Worm (Caenorhabditis elegans) whole organism, midembryonic: Measurements from ENCODE around the gene tag-10.

Experiments used
- T22C8.4 ChIP-seq: fragments of 200-800 bp; sonication (Bioruptor generic); IDR thresholded peaks from 2 replicates; pipeline ENCODE4 v1.3.6; 2022; ENCODE audit warnings: missing genetic modification characterization, missing compliant biosample characterization
- flt-1 ChIP-seq: fragments of 200-800 bp; sonication (Bioruptor generic); IDR thresholded peaks from 2 replicates; pipeline ENCODE4 v1.3.6; 2022; ENCODE audit warnings: missing genetic modification characterization, missing compliant biosample characterization
- med-1 ChIP-seq: sonication (generic microtip); optimal IDR thresholded peaks from 2 replicates; lab custom pipeline; 2017; ENCODE audit warnings: missing genetic modification characterization, mild to moderate bottlenecking, missing compliant biosample characterization, antibody characterized with exemption, missing genetic modification reagents; ENCODE audit not compliant: insufficient read depth
- tab-1 ChIP-seq: fragments of 200-800 bp; sonication (Bioruptor generic); IDR thresholded peaks from 2 replicates; pipeline ENCODE4 v1.3.6; 2022; ENCODE audit warnings: missing genetic modification characterization, missing compliant biosample characterization

ce11 chrII:13677927-13678326, 45.5 kb downstream of the tag-10 start:
- no peak for TF ChIP-seq tab-1 (GFP tag; lab: Robert Waterston, UW)
- TF ChIP-seq flt-1, result no peak
- no peak for TF ChIP-seq med-1
- no peak for TF ChIP-seq T22C8.4
